Fruit fly (Drosophila melanogaster): Measurements from ENCODE around the gene CG2246.

Gene CG2246

dm6 chr3R:30563260-30564080 lies 37.8 kb downstream of the CG2246 start:
- TF ChIP-seq tj (GFP tag; optimal IDR thresholded peaks at IDR 0.05) = peak; percentile 83
- no peak for TF ChIP-seq Mnt (GFP tag; optimal IDR thresholded peaks at IDR 0.05)
- TF ChIP-seq cic (GFP tag; optimal IDR thresholded peaks at IDR 0.05) = no peak
- TF ChIP-seq bab1 (GFP tag; optimal IDR thresholded peaks at IDR 0.05) = peak; percentile 34
- no peak for TF ChIP-seq CG5204 (GFP tag; optimal IDR thresholded peaks at IDR 0.05)
- no peak for TF ChIP-seq CG7101 (tag; optimal IDR thresholded peaks at IDR 0.05)
- no peak for TF ChIP-seq CG33017 (tag; optimal IDR thresholded peaks at IDR 0.05)
- TF ChIP-seq ovo (GFP tag; optimal IDR thresholded peaks at IDR 0.05) = peak; percentile 55
- TF ChIP-seq Hr96 (GFP tag; optimal IDR thresholded peaks at IDR 0.05) = no peak
- TF ChIP-seq CG11617 (GFP tag; optimal IDR thresholded peaks at IDR 0.05) = no peak
- no peak for TF ChIP-seq cnc (optimal IDR thresholded peaks at IDR 0.05)
- TF ChIP-seq toe (GFP tag; optimal IDR thresholded peaks at IDR 0.05) = no peak
- TF ChIP-seq CG14711 (tag; optimal IDR thresholded peaks at IDR 0.05) = no peak
- TF ChIP-seq Clk (GFP tag; optimal IDR thresholded peaks at IDR 0.05) = no peak
- no peak for TF ChIP-seq pad (GFP tag; optimal IDR thresholded peaks at IDR 0.05)
- peak; percentile 29 for TF ChIP-seq kay (GFP tag; ENCODE audit: borderline replicate concordance)
- TF ChIP-seq Crg-1 (GFP tag; optimal IDR thresholded peaks at IDR 0.05) = no peak
- no peak for TF ChIP-seq CG1620 (GFP tag; optimal IDR thresholded peaks at IDR 0.05)
- no peak for TF ChIP-seq CG7045 (GFP tag; optimal IDR thresholded peaks at IDR 0.05)

- TF ChIP-seq kay (GFP tag; ENCODE audit: borderline replicate concordance) = no peak
- no peak for TF ChIP-seq ovo (GFP tag; optimal IDR thresholded peaks at IDR 0.05)
- TF ChIP-seq Crg-1 (GFP tag; optimal IDR thresholded peaks at IDR 0.05) = no peak
- TF ChIP-seq Clk (GFP tag; optimal IDR thresholded peaks at IDR 0.05) = no peak
- TF ChIP-seq tj (GFP tag; optimal IDR thresholded peaks at IDR 0.05) = no peak
- TF ChIP-seq CG11617 (GFP tag; optimal IDR thresholded peaks at IDR 0.05) = no peak
- no peak for TF ChIP-seq cic (GFP tag; optimal IDR thresholded peaks at IDR 0.05)
- TF ChIP-seq CG12768 (GFP tag; optimal IDR thresholded peaks at IDR 0.05) = no peak
- TF ChIP-seq toe (GFP tag; optimal IDR thresholded peaks at IDR 0.05) = no peak
- no peak for TF ChIP-seq pad (GFP tag; optimal IDR thresholded peaks at IDR 0.05)
- TF ChIP-seq CG7045 (GFP tag; optimal IDR thresholded peaks at IDR 0.05) = no peak
- no peak for TF ChIP-seq Hr96 (GFP tag; optimal IDR thresholded peaks at IDR 0.05)
- TF ChIP-seq Mnt (GFP tag; optimal IDR thresholded peaks at IDR 0.05) = no peak
Measured at dm6 chr3R:30562733-30563259, 38.5 kb downstream of the CG2246 start.

- TF ChIP-seq ovo (GFP tag; optimal IDR thresholded peaks at IDR 0.05) = no peak
- TF ChIP-seq cnc (optimal IDR thresholded peaks at IDR 0.05) = no peak
- no peak for TF ChIP-seq Clk (GFP tag; optimal IDR thresholded peaks at IDR 0.05)
- TF ChIP-seq CG5204 (GFP tag; optimal IDR thresholded peaks at IDR 0.05) = no peak
- TF ChIP-seq CG7101 (tag; optimal IDR thresholded peaks at IDR 0.05) = no peak
- TF ChIP-seq CG7045 (GFP tag; optimal IDR thresholded peaks at IDR 0.05) = no peak
- no peak for TF ChIP-seq CG33017 (tag; optimal IDR thresholded peaks at IDR 0.05)
- TF ChIP-seq pad (GFP tag; optimal IDR thresholded peaks at IDR 0.05) = no peak
- no peak for TF ChIP-seq kay (GFP tag; ENCODE audit: borderline replicate concordance)
- no peak for TF ChIP-seq bab1 (GFP tag; optimal IDR thresholded peaks at IDR 0.05)
Measured at dm6 chr3R:30561207-30561606, 40.1 kb downstream of the CG2246 start.

dm6 chr3R:30560070-30560469 lies 41.2 kb downstream of the CG2246 start, which contains the start of gene CG34155:
CG34155 (minus strand) TSS chr3R:30560199.
- TF ChIP-seq cic (GFP tag; optimal IDR thresholded peaks at IDR 0.05) (no peak), Hr96 (GFP tag; optimal IDR thresholded peaks at IDR 0.05) (no peak), CG12768 (GFP tag; optimal IDR thresholded peaks at IDR 0.05) (no peak), CG7045 (GFP tag; optimal IDR thresholded peaks at IDR 0.05) (no peak), CG5204 (GFP tag; optimal IDR thresholded peaks at IDR 0.05) (no peak), toe (GFP tag; optimal IDR thresholded peaks at IDR 0.05) (no peak)

DNA sequence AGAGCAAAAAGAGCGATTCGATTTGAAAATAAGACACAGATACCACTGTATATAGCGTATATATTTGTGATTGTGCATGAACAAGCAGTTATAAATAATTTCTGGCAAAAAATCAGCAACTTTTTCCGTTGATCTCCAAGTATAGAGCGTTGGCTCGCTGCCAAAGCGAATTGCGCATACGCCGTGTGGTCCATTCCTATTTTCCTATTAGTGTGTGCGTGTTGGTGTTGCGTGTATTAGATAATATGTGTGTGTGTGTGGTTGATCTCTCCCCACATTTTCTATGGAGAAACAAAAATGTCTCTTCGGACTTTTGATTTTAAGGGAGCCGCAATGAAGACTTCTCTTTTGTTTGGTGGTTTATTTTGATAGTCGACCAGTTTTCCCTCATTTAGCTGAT lies 48.7 kb downstream of the CG2246 start:
- no peak for TF ChIP-seq CG1620 (GFP tag; optimal IDR thresholded peaks at IDR 0.05)
- TF ChIP-seq Clk (GFP tag; optimal IDR thresholded peaks at IDR 0.05) = no peak
- no peak for TF ChIP-seq tj (GFP tag; optimal IDR thresholded peaks at IDR 0.05)
- TF ChIP-seq ovo (GFP tag; optimal IDR thresholded peaks at IDR 0.05) = no peak
- no peak for TF ChIP-seq CG7045 (GFP tag; optimal IDR thresholded peaks at IDR 0.05)
- TF ChIP-seq CG7101 (tag; optimal IDR thresholded peaks at IDR 0.05) = no peak
- no peak for TF ChIP-seq bab1 (GFP tag; optimal IDR thresholded peaks at IDR 0.05)
- no peak for TF ChIP-seq cic (GFP tag; optimal IDR thresholded peaks at IDR 0.05)
- no peak for TF ChIP-seq Crg-1 (GFP tag; optimal IDR thresholded peaks at IDR 0.05)
- TF ChIP-seq CG14711 (tag; optimal IDR thresholded peaks at IDR 0.05) = no peak

DNA sequence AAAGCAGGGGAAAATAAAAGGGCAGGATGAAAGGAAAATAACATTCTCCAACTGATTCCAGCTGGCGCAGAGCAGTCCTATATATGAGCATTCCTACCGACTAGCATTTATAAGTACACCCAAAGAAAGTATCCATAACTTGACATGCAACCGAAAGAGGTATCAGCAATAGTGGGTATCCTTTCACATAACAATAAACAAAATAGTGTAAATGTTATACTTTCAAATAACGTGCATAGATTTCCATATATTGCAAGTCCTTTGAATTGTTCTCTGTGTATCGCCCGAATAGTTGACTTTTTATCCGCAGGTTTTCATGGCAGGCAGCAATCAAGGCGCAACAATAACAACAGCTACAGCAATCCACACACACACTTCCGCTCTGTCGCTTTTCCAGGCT lies 51.2 kb downstream of the CG2246 start:
- no peak for TF ChIP-seq CG1620 (GFP tag; optimal IDR thresholded peaks at IDR 0.05)

DNA sequence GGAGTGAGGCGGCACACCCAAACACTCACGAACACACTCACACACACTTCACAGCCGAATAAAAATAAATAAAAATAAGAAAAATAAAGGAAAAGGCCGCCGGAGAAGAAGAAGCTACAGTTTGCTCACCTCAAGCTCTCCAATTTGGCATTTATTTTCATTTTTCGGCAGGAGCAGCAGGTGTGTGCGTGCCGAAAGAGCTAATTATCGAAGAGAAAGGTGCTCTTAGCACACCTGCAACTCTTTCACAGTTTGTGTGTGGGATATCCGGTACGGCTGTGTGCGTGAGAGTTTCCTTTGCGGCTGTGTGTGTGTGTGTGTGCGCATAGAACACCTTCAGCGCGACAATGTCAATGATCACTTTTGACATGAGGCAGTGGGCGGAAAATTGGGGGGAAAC lies 56.3 kb downstream of the CG2246 start:
- TF ChIP-seq CG1620 (GFP tag; optimal IDR thresholded peaks at IDR 0.05) (no peak), CG7045 (GFP tag; optimal IDR thresholded peaks at IDR 0.05) (no peak)

All from whole organism, adult.